Worm (Caenorhabditis elegans): ENCODE data around the gene srw-34.

ce11 chrV:16522242-16522641 lies at the start of gene srw-34:
- TF ChIP-seq W03F9.2 (tag; optimal IDR thresholded peaks at IDR 0.05) (no peak), him-1 (tag; optimal IDR thresholded peaks at IDR 0.05) (no peak)

All from whole organism, L4/young adult.